Fruit fly (Drosophila melanogaster) whole organism, pupa: ENCODE measurements around the gene Sfp24F.
A peak's percentile ranks its signal among the peaks of the same experiment; 100 is the strongest.

Experiments used
- CG10348 ChIP-seq: fragments of 200-800 bp; sonication (Bioruptor generic); IDR thresholded peaks from 2 replicates; pipeline ENCODE4 v1.3.6; 2022; ENCODE audit warnings: missing biosample characterization, missing genetic modification characterization
- CG12605 ChIP-seq: fragments of 200-800 bp; sonication (Bioruptor generic); IDR thresholded peaks from 2 replicates; pipeline ENCODE4 v1.3.6; 2022; ENCODE audit warnings: missing biosample characterization, missing genetic modification characterization
- CG13204 ChIP-seq: fragments of 200-800 bp; sonication (Bioruptor generic); optimal IDR thresholded peaks from 2 replicates; lab custom pipeline; 2018; ENCODE audit warnings: missing biosample characterization, mild to moderate bottlenecking, missing genetic modification characterization, moderate library complexity
- CG14655 ChIP-seq: fragments of 200-800 bp; sonication (Bioruptor generic); optimal IDR thresholded peaks from 3 replicates; lab custom pipeline; 2017; ENCODE audit warnings: mild to moderate bottlenecking, missing biosample characterization, missing genetic modification reagents, missing genetic modification characterization
- CG15710 ChIP-seq: fragments of 200-800 bp; sonication (Bioruptor generic); optimal IDR thresholded peaks from 2 replicates; lab custom pipeline; 2018; ENCODE audit warnings: missing biosample characterization, mild to moderate bottlenecking, missing genetic modification characterization, moderate library complexity
- CG17806 ChIP-seq: fragments of 200-800 bp; sonication (Bioruptor generic); optimal IDR thresholded peaks from 2 replicates; lab custom pipeline; 2018; ENCODE audit warnings: missing biosample characterization, mild to moderate bottlenecking, missing genetic modification characterization, moderate library complexity
- CG32121 ChIP-seq: fragments of 200-800 bp; sonication (Bioruptor generic); IDR thresholded peaks from 2 replicates; pipeline ENCODE4 v1.3.6; 2022; ENCODE audit warnings: missing biosample characterization, missing genetic modification characterization
- CG34367 ChIP-seq: fragments of 200-800 bp; sonication (Bioruptor generic); optimal IDR thresholded peaks from 2 replicates; lab custom pipeline; 2018; ENCODE audit warnings: missing biosample characterization, mild to moderate bottlenecking, missing genetic modification characterization
- CG4496 ChIP-seq: fragments of 200-800 bp; sonication (Bioruptor generic); IDR thresholded peaks from 3 replicates; pipeline ENCODE4 v1.3.6; 2022; ENCODE audit warnings: missing biosample characterization, missing genetic modification characterization
- CG8159 ChIP-seq: fragments of 200-800 bp; sonication (Bioruptor generic); optimal IDR thresholded peaks from 3 replicates; lab custom pipeline; 2018; ENCODE audit warnings: missing biosample characterization, mild to moderate bottlenecking, missing genetic modification characterization, moderate library complexity
- CG8301 ChIP-seq: fragments of 200-800 bp; sonication (Bioruptor generic); optimal IDR thresholded peaks from 2 replicates; lab custom pipeline; 2018; ENCODE audit warnings: missing biosample characterization, mild to moderate bottlenecking, missing genetic modification characterization
- CG9948 ChIP-seq: fragments of 200-800 bp; sonication (Bioruptor generic); optimal IDR thresholded peaks from 2 replicates; lab custom pipeline; 2018; ENCODE audit warnings: missing biosample characterization, mild to moderate bottlenecking, missing genetic modification characterization, moderate library complexity
- D1 ChIP-seq: fragments of 200-800 bp; sonication (Bioruptor generic); optimal IDR thresholded peaks from 2 replicates; lab custom pipeline; 2018; ENCODE audit warnings: missing biosample characterization, mild to moderate bottlenecking, missing genetic modification characterization, moderate library complexity
- EcR ChIP-seq: fragments of 200-800 bp; sonication (Bioruptor generic); optimal IDR thresholded peaks from 3 replicates; lab custom pipeline; 2019; ENCODE audit warnings: missing biosample characterization, missing genetic modification characterization, mild to moderate bottlenecking, moderate library complexity, missing genetic modification reagents
- Ets98B ChIP-seq: fragments of 200-800 bp; sonication (Bioruptor generic); IDR thresholded peaks from 2 replicates; pipeline ENCODE4 v1.3.6; 2022; ENCODE audit warnings: missing biosample characterization, missing genetic modification characterization
- Pif1A ChIP-seq: fragments of 200-800 bp; sonication (Bioruptor generic); optimal IDR thresholded peaks from 3 replicates; lab custom pipeline; 2016; ENCODE audit warnings: missing biosample characterization, missing genetic modification characterization
- Pif1B ChIP-seq: fragments of 200-800 bp; sonication (Bioruptor generic); optimal IDR thresholded peaks from 3 replicates; lab custom pipeline; 2016; ENCODE audit warnings: missing biosample characterization, missing genetic modification characterization
- Snoo ChIP-seq: fragments of 200-800 bp; sonication (Bioruptor generic); optimal IDR thresholded peaks from 3 replicates; lab custom pipeline; 2017; ENCODE audit warnings: missing biosample characterization, mild to moderate bottlenecking, missing genetic modification characterization, inconsistent platforms
- fd96Ca ChIP-seq: fragments of 200-800 bp; sonication (Bioruptor generic); IDR thresholded peaks from 3 replicates; pipeline ENCODE4 v1.3.6; 2022; ENCODE audit warnings: missing biosample characterization, missing genetic modification characterization
- gl ChIP-seq: fragments of 200-800 bp; sonication (Bioruptor generic); optimal IDR thresholded peaks from 2 replicates; lab custom pipeline; 2018; ENCODE audit warnings: missing biosample characterization, mild to moderate bottlenecking, missing genetic modification characterization
- rn ChIP-seq: fragments of 200-800 bp; sonication (Bioruptor generic); IDR thresholded peaks from 2 replicates; pipeline ENCODE4 v1.3.6; 2022; ENCODE audit warnings: missing biosample characterization, missing genetic modification characterization

Gene Sfp24F

DNA sequence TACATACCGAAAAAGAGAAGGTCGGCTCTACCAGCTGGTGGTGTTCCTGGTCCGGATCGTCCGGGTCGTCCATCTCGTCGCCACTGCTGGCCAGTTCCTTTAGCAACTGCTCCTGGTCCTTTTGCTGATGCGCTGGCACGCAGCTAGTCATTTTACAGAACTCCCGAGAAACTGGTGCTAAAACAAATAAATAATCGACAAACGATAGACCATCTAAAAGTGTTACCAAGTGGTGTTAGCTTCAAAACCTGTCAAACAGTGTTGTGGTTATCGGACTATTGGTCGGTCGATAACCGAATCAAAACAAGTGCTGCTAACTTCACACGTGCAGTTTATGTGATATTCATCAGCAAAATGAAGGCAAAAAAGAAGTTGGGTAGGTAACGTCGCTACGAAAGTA is 2.6 kb upstream of the Sfp24F start, which contains the start of the genes morgue and Elp3:
morgue (minus strand) TSS at position 224 of the 400 bp plus-strand sequence.
Elp3 (plus strand) TSS at position 276 of the 400 bp plus-strand sequence.
- TF ChIP-seq CG8301 (tag; lab: Kevin White, UChicago) (no peak), CG8159 (tag; lab: Kevin White, UChicago) (no peak), D1 (tag; lab: Kevin White, UChicago) (no peak), CG17806 (tag; lab: Kevin White, UChicago) (no peak), CG14655 (GFP tag; lab: Kevin White, UChicago) (no peak)
- TF ChIP-seq, all 21 proteins: peak for 0

dm6 chr2L:4440881-4441737 is 751 bp downstream of the Sfp24F start, which contains the start of gene CG15431:
CG15431 (minus strand) TSS chr2L:4441282.
- peak; percentile 41 for TF ChIP-seq Ets98B (GFP tag; lab: Robert Waterston, UW)
- peak; percentile 63; the same call in 1 of the 3 replicates for TF ChIP-seq CG4496 (GFP tag; lab: Robert Waterston, UW)
- peak; percentile 67; the same call in 2 of the 3 replicates for TF ChIP-seq fd96Ca
- TF ChIP-seq Pif1A (GFP tag; lab: Kevin White, UChicago): no peak
- peak; percentile 35 for TF ChIP-seq CG8159 (tag; lab: Kevin White, UChicago)
- TF ChIP-seq CG32121: peak; percentile 15; the same call in 1 of the 2 replicates
- TF ChIP-seq rn (GFP tag; lab: Robert Waterston, UW): no peak

- TF ChIP-seq D1 (tag; lab: Kevin White, UChicago): no peak
- TF ChIP-seq CG34367: no peak
- no peak for TF ChIP-seq CG15710 (tag; lab: Kevin White, UChicago)
- TF ChIP-seq fd96Ca: no peak
- TF ChIP-seq Ets98B (GFP tag; lab: Robert Waterston, UW): no peak
- TF ChIP-seq CG12605 (GFP tag; lab: Robert Waterston, UW): no peak
- TF ChIP-seq gl (tag; lab: Kevin White, UChicago): no peak
- no peak for TF ChIP-seq CG8301 (tag; lab: Kevin White, UChicago)
- no peak for TF ChIP-seq rn (GFP tag; lab: Robert Waterston, UW)
- no peak for TF ChIP-seq CG10348
Measured at dm6 chr2L:4437487-4437886, 4.4 kb downstream of the Sfp24F start, which contains the start of gene CG43056. CG43056 (plus strand) TSS chr2L:4437787.

DNA sequence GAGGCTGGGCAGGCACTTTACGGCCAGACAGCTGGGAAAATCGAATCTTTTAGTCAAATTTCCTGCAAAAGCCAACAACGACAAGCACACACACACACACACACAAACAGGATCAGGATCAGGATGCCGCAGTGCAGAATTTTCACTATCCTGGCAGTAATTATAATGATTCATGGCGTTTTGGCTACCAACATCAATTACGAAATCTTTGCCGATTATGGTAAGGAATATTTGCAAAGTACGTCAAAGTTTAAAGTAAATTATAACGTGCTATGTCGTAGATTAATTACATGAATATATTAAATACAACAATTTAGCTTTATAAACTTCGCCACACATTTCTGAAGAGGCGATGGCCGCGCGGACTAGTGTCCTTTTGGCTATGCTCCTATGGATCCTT is 8.3 kb downstream of the Sfp24F start, which contains the start of the genes CG34177 and CG34178:
CG34177 (plus strand) TSS at position 301 of the 400 bp plus-strand sequence.
CG34178 (plus strand) TSS at position 301 of the 400 bp plus-strand sequence.
- TF ChIP-seq fd96Ca: no peak
- TF ChIP-seq CG13204 (GFP tag; lab: Kevin White, UChicago): no peak
- TF ChIP-seq CG8159 (tag; lab: Kevin White, UChicago): no peak
- no peak for TF ChIP-seq EcR (GFP tag; lab: Kevin White, UChicago)

DNA sequence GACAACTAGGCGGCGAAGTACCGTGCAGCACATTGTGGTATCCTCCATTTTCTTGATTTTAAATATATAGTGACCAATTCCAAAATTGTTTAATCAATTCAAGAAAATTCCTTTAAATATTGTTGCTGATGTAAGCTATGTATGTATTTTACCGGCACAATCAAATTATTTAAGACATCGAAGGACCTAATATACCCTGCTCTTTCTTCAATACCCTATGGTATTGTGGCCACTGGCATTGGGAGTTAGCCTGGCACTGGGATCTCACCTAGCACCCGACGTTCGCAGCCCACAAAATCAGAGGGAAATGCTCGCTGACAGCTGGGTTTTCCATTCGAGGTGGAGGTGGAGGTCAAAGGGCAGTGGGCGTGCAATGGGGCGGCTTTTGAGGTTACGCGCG is 19.7 kb downstream of the Sfp24F start:
- no peak for TF ChIP-seq CG8159 (tag; lab: Kevin White, UChicago)
- TF ChIP-seq gl (tag; lab: Kevin White, UChicago): no peak

DNA sequence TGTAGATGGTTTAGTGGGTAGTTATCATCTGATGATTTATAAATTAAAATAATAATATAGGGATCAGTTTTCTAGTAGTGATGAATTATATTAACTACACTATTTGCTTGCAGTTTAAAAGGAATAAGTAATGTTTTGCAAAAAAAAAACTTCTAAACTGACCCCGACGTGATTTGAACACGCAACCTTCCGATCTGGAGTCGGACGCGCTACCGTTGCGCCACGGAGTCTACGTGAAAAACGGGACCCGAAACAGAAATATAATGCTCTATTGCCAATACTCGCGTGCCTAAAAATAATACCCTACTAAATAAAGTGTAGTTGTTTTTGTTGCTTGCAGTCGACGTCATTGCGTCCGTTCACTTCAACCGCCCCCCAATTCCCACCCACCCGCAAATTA is 23.0 kb downstream of the Sfp24F start:
- TF ChIP-seq CG17806 (tag; lab: Kevin White, UChicago) (no peak), CG4496 (GFP tag; lab: Robert Waterston, UW) (0 out of 3 replicates have a peak, but pooled peaks have one; percentile 9)

DNA sequence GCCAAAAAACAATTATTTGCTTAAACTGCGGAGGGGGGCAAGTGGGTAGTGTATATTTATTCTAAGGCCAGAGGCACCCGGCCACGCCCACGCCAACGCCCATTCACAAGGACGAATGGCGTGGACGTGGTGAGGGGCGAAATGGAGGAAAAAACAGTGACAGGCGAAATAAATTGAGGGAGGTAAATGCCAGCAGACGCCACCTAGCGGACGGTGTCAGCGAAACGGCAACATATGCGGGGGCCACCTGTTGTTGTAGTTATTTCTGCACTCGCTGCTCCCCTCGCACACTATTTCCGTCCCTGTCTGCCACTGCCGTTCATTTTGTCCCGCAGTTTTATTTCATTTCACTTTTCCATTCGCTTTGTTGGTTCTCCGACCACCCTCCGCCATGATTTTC is 23.9 kb downstream of the Sfp24F start:
- TF ChIP-seq fd96Ca: peak; percentile 25; the same call in 1 of the 3 replicates
- no peak for TF ChIP-seq CG34367
- TF ChIP-seq CG12605 (GFP tag; lab: Robert Waterston, UW): peak; percentile 49
- TF ChIP-seq Pif1B (GFP tag; lab: Kevin White, UChicago): no peak
- TF ChIP-seq CG4496 (GFP tag; lab: Robert Waterston, UW): peak; percentile 39; the same call in 1 of the 3 replicates
- TF ChIP-seq Pif1A (GFP tag; lab: Kevin White, UChicago): no peak
- TF ChIP-seq, all 21 proteins: peak for 3

- TF ChIP-seq CG9948 (tag; lab: Kevin White, UChicago): peak; percentile 52
- TF ChIP-seq CG17806 (tag; lab: Kevin White, UChicago): peak; percentile 59
- TF ChIP-seq rn (GFP tag; lab: Robert Waterston, UW): no peak
- TF ChIP-seq CG8159 (tag; lab: Kevin White, UChicago): peak; percentile 74
- TF ChIP-seq fd96Ca: 0 out of 3 replicates have a peak, but pooled peaks have one; percentile 32
- no peak for TF ChIP-seq CG13204 (GFP tag; lab: Kevin White, UChicago)
- peak; percentile 35 for TF ChIP-seq CG8301 (tag; lab: Kevin White, UChicago)
- TF ChIP-seq CG34367: peak; percentile 51
- TF ChIP-seq CG14655 (GFP tag; lab: Kevin White, UChicago): peak; percentile 48
- no peak for TF ChIP-seq gl (tag; lab: Kevin White, UChicago)
- peak; percentile 64; the same call in 1 of the 3 replicates for TF ChIP-seq CG4496 (GFP tag; lab: Robert Waterston, UW)
- TF ChIP-seq Ets98B (GFP tag; lab: Robert Waterston, UW): peak; percentile 27; the same call in 1 of the 2 replicates
- TF ChIP-seq EcR (GFP tag; lab: Kevin White, UChicago): no peak
- TF ChIP-seq CG32121: peak; percentile 56; the same call in 1 of the 2 replicates
- no peak for TF ChIP-seq Snoo (tag; lab: Kevin White, UChicago)
- TF ChIP-seq CG12605 (GFP tag; lab: Robert Waterston, UW): no peak
- TF ChIP-seq D1 (tag; lab: Kevin White, UChicago): no peak
- TF ChIP-seq CG10348: no peak
- TF ChIP-seq Pif1A (GFP tag; lab: Kevin White, UChicago): peak; percentile 0
- TF ChIP-seq Pif1B (GFP tag; lab: Kevin White, UChicago): peak; percentile 5
- peak; percentile 58 for TF ChIP-seq CG15710 (tag; lab: Kevin White, UChicago)
Measured at dm6 chr2L:4416903-4417302, 25.0 kb downstream of the Sfp24F start.
